Worm (Caenorhabditis elegans): ENCODE data around the gene spp-16.
A peak's percentile ranks its signal among the peaks of the same experiment; 100 is the strongest.

Gene spp-16

DNA sequence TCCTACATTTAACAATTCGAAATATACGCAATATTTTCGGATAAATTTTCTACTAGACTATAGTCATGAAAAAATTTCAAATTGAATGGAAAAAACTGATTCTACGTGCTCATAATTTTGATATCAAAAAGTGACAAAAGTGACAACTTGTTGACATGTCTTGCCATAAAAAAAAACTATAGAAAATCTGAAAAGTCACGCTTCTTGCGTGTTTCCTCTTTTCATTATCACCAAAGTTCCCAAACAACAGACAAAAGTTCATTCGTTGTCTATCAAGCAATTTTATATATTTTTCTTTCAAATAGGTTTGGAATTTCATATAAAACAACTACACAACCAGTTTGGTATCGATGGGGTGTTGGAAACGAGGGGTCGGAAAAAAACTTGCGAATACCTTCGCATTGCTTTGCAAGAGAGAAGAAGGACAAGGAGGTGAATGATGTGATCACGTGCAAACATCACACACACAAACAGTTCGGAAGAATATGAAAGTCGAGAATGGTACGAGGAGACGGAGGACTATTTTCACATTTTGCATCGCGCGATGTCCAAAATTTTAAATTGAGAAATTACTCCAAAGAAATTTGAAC is 42.0 kb downstream of the spp-16 start (continued):
- TF ChIP-seq hlh-4 (tag; optimal IDR thresholded peaks at IDR 0.05) = no peak
- TF ChIP-seq efl-1 (optimal IDR thresholded peaks at IDR 0.05) = no peak
- TF ChIP-seq efl-1 (GFP tag; optimal IDR thresholded peaks at IDR 0.05 in 1 of 2) = peak in 1 of 2 experiments; percentile 75

DNA sequence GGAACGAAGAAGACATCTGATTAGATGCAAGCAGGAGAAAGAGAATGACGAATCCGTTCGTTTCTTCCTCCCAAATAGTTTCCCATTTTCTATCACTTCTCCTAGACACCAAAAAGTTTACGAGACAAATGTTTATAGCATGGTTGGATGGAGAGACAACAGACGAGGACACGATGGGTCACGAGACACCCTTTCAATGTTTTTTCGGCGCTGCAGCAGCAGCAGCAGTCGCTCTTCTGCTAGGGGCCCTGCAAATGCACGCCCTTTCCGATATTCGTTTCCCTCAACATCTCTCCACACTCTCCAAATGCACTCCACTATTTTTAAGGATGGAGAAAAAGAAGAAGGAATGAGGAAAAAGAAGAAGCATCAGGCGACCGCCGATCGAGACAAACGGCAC is 42.8 kb downstream of the spp-16 start:
- peak; percentile 60 for TF ChIP-seq fkh-8 (tag; optimal IDR thresholded peaks at IDR 0.05)
- TF ChIP-seq fos-1 (tag; optimal IDR thresholded peaks at IDR 0.05) = no peak
- TF ChIP-seq ets-5 (GFP tag; IDR thresholded peaks at IDR 0.05) = no peak
- peak; percentile 71 for TF ChIP-seq skn-1 (tag; optimal IDR thresholded peaks at IDR 0.05)
- TF ChIP-seq fkh-4 (tag; optimal IDR thresholded peaks at IDR 0.05; ENCODE audit: borderline replicate concordance) = peak; percentile 51
- TF ChIP-seq lin-13 (GFP tag; optimal IDR thresholded peaks at IDR 0.05) = peak; percentile 31
- peak; percentile 93 for TF ChIP-seq nhr-20 (tag; optimal IDR thresholded peaks at IDR 0.05)
- no peak for TF ChIP-seq nhr-76 (tag; optimal IDR thresholded peaks at IDR 0.05)
- TF ChIP-seq pag-3 (tag; optimal IDR thresholded peaks at IDR 0.05; ENCODE audit: borderline replicate concordance, insufficient read depth) = peak; percentile 34
- no peak for TF ChIP-seq efl-3 (GFP tag; optimal IDR thresholded peaks at IDR 0.05)
- TF ChIP-seq ces-1 (GFP tag; optimal IDR thresholded peaks at IDR 0.05) = no peak
- TF ChIP-seq ceh-88 (GFP tag; IDR thresholded peaks at IDR 0.05) = no peak
- no peak for TF ChIP-seq nhr-237 (tag; optimal IDR thresholded peaks at IDR 0.05)
- TF ChIP-seq nhr-85 (tag) = peak; percentile 84
- TF ChIP-seq irx-1 (tag; optimal IDR thresholded peaks at IDR 0.05) = peak; percentile 77
- peak; percentile 28 to 80 (median 60) for TF ChIP-seq ceh-82 (tag; optimal IDR thresholded peaks at IDR 0.05)
- TF ChIP-seq lir-3 (tag; optimal IDR thresholded peaks at IDR 0.05; ENCODE audit: poor library complexity) = peak; percentile 80
- peak; percentile 82 for TF ChIP-seq dsc-1 (tag; optimal IDR thresholded peaks at IDR 0.05)
- no peak for TF ChIP-seq F16B12.6 (tag; optimal IDR thresholded peaks at IDR 0.05)
- TF ChIP-seq ztf-11 (tag; optimal IDR thresholded peaks at IDR 0.05) = peak in 1 of 2 experiments; percentile 49
- TF ChIP-seq unc-130 (tag; optimal IDR thresholded peaks at IDR 0.05) = peak; percentile 76
- peak; percentile 99 for TF ChIP-seq lin-14 (GFP tag; optimal IDR thresholded peaks at IDR 0.05)
- peak; percentile 31 for TF ChIP-seq nhr-90 (tag; optimal IDR thresholded peaks at IDR 0.05; ENCODE audit: poor library complexity)
- no peak for TF ChIP-seq unc-62 (GFP tag; optimal IDR thresholded peaks at IDR 0.05)
- TF ChIP-seq blmp-1 (tag; optimal IDR thresholded peaks at IDR 0.05) = peak; percentile 36
- TF ChIP-seq vab-15 (tag; optimal IDR thresholded peaks at IDR 0.05) = no peak
- peak; percentile 88 for TF ChIP-seq rnt-1 (tag; optimal IDR thresholded peaks at IDR 0.05)
- TF ChIP-seq elt-3 (tag; optimal IDR thresholded peaks at IDR 0.05) = no peak
- TF ChIP-seq pqm-1 (tag; optimal IDR thresholded peaks at IDR 0.05) = no peak
- peak; percentile 84 for TF ChIP-seq unc-86 (tag; optimal IDR thresholded peaks at IDR 0.05)
- TF ChIP-seq lsy-2 (tag; optimal IDR thresholded peaks at IDR 0.05) = peak; percentile 75 to 79
- TF ChIP-seq sox-4 (tag; optimal IDR thresholded peaks at IDR 0.05) = peak; percentile 13
- peak; percentile 11 for TF ChIP-seq elt-2 (tag; optimal IDR thresholded peaks at IDR 0.05)
- no peak for TF ChIP-seq aly-2 (tag; optimal IDR thresholded peaks at IDR 0.05)
- peak; percentile 75 for TF ChIP-seq mep-1 (tag; optimal IDR thresholded peaks at IDR 0.05)
- peak; percentile 31 for TF ChIP-seq ceh-8 (GFP tag; optimal IDR thresholded peaks at IDR 0.05)
- TF ChIP-seq zag-1 (tag; optimal IDR thresholded peaks at IDR 0.05) = no peak
- TF ChIP-seq nhr-84 (tag; optimal IDR thresholded peaks at IDR 0.05) = no peak
- peak; percentile 87 for TF ChIP-seq snu-23 (GFP tag; optimal IDR thresholded peaks at IDR 0.05)
- peak; percentile 80 for TF ChIP-seq ztf-4 (tag; optimal IDR thresholded peaks at IDR 0.05)
- TF ChIP-seq pax-3 (tag; optimal IDR thresholded peaks at IDR 0.05) = peak; percentile 55
- TF ChIP-seq mef-2 (tag; optimal IDR thresholded peaks at IDR 0.05) = peak; percentile 78
- peak in 1 of 2 experiments; percentile 24 for TF ChIP-seq egl-27 (tag; optimal IDR thresholded peaks at IDR 0.05)
- peak; percentile 44 for TF ChIP-seq snpc-4 (tag; optimal IDR thresholded peaks at IDR 0.05)
- TF ChIP-seq unc-30 (tag; optimal IDR thresholded peaks at IDR 0.05) = no peak
- peak; percentile 75 for TF ChIP-seq xbp-1 (tag; optimal IDR thresholded peaks at IDR 0.05)
- peak; percentile 84 for TF ChIP-seq egl-13 (tag; optimal IDR thresholded peaks at IDR 0.05)
- peak; percentile 68 for TF ChIP-seq lin-39 (tag; optimal IDR thresholded peaks at IDR 0.05)

Measured in whole organism, L1 larva.